Worm (Caenorhabditis elegans) whole organism, early embryonic: Measurements from ENCODE around the gene nlp-63.

Experiments used
- ama-1 ChIP-seq: fragments of 150-350 bp; optimal IDR thresholded peaks from 2 replicates; lab custom pipeline; 2014
- ceh-13 ChIP-seq: fragments of 200-800 bp; sonication (Bioruptor generic); optimal IDR thresholded peaks from 2 replicates; lab custom pipeline; 2018; ENCODE audit warnings: mild to moderate bottlenecking, missing genetic modification characterization, missing compliant biosample characterization
- ceh-36 ChIP-seq: sonication (generic microtip); optimal IDR thresholded peaks from 2 replicates; lab custom pipeline; 2016; ENCODE audit warnings: missing genetic modification characterization, inconsistent platforms, missing compliant biosample characterization
- ets-7 ChIP-seq: sonication (generic microtip); optimal IDR thresholded peaks from 2 replicates; lab custom pipeline; 2016; ENCODE audit warnings: missing genotype, missing genetic modification characterization, missing compliant biosample characterization
- flt-1 ChIP-seq: fragments of 200-800 bp; sonication (Bioruptor generic); IDR thresholded peaks from 2 replicates; pipeline ENCODE4 v1.3.6; 2022; ENCODE audit warnings: missing genetic modification characterization, missing compliant biosample characterization
- hmbx-1 ChIP-seq: sonication (generic microtip); optimal IDR thresholded peaks from 2 replicates; lab custom pipeline; 2016; ENCODE audit warnings: mild to moderate bottlenecking, missing genetic modification characterization, missing compliant biosample characterization
- hmg-4 ChIP-seq: fragments of 200-800 bp; sonication (Bioruptor generic); optimal IDR thresholded peaks from 2 replicates; lab custom pipeline; 2018; ENCODE audit warnings: mild to moderate bottlenecking, missing genetic modification characterization, missing compliant biosample characterization
- hnd-1 ChIP-seq: sonication (generic microtip); optimal IDR thresholded peaks from 2 replicates; lab custom pipeline; 2016; ENCODE audit warnings: missing genetic modification characterization, missing compliant biosample characterization
- scrt-1 ChIP-seq: fragments of 200-800 bp; sonication (Bioruptor generic); IDR thresholded peaks from 2 replicates; pipeline ENCODE4 v1.3.6; 2022; ENCODE audit warnings: missing genetic modification characterization, missing compliant biosample characterization
- tra-4 ChIP-seq: sonication (generic microtip); optimal IDR thresholded peaks from 2 replicates; lab custom pipeline; 2017; ENCODE audit warnings: missing genetic modification characterization, missing compliant biosample characterization

DNA sequence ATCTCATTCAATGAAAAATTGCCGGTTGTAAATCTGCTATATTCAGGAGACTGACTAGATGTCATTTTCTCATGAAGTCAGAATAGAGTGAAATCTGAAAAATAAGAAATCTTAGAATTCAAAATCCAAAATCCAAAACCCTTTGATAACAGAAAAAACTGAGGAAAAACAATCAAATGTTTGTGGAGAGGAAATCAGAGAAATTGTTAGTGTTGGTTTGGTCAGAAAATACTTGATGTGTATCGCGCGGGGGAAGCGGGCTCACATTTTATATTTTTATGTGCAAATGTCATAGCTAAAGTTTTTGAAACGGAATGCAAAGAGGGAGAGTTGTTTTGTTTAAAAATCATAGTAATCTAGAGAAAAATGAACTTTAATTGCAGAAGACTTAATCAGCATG is 23.4 kb upstream of the nlp-63 start, which contains the start of gene F27E5.5:
- TF ChIP-seq ets-7 (tag; lab: Kevin White, UChicago) (no peak), ceh-13 (GFP tag; lab: Kevin White, UChicago) (no peak), hnd-1 (no peak), scrt-1 (GFP tag; lab: Robert Waterston, UW) (no peak), hmbx-1 (no peak), flt-1 (GFP tag; lab: Robert Waterston, UW) (no peak), hmg-4 (no peak), tra-4 (tag; lab: Kevin White, UChicago) (no peak), ceh-36 (tag; lab: Kevin White, UChicago) (no peak), ama-1 (lab: Kevin White, UChicago) (no peak)
